Fruit fly (Drosophila melanogaster): Measurements from ENCODE around the gene CG31373.
A peak's percentile ranks its signal among the peaks of the same experiment; 100 is the strongest.

The CG31373 gene

DNA sequence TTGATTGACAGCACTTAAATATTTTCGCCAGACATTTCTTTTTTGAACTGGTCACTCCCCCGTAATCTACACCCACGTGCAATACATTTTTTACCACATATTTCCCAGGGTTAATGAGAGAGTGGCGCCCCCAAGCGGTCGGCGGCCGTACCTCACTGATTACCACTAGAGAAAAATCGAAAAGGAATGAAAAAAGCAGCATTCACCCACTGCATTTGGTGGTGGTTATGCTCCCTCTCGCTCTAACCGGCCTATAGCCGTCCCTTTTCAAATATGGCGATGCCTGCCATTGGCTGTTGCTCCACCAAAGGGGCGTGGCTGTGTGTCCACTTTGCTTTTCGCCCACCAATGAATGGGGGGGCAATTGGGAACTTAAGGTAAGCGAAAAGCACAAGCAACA lies 44.2 kb downstream of the CG31373 start (continued):
- TF ChIP-seq ATbp (GFP tag; optimal IDR thresholded peaks at IDR 0.05) (peak; percentile 69), CG3407 (GFP tag; optimal IDR thresholded peaks at IDR 0.05) (peak; percentile 32), dpn (GFP tag; optimal IDR thresholded peaks at IDR 0.05) (peak; percentile 20 to 41), CG2875 (GFP tag; optimal IDR thresholded peaks at IDR 0.05) (peak; percentile 75), wdn (GFP tag; IDR thresholded peaks at IDR 0.05) (no peak), CG17385 (GFP tag; optimal IDR thresholded peaks at IDR 0.05) (peak; percentile 62), kah (GFP tag; optimal IDR thresholded peaks at IDR 0.05) (peak; percentile 61), sr (GFP tag; IDR thresholded peaks at IDR 0.05) (peak; percentile 90), bigmax (GFP tag; optimal IDR thresholded peaks at IDR 0.05) (peak; percentile 3), CG8089 (GFP tag; optimal IDR thresholded peaks at IDR 0.05) (peak; percentile 48), mam (GFP tag; optimal IDR thresholded peaks at IDR 0.05) (no peak), CG10959 (GFP tag; IDR thresholded peaks at IDR 0.05) (peak; percentile 33; the same call in 1 of the 2 replicates), tap (tag; optimal IDR thresholded peaks at IDR 0.05) (peak; percentile 42), CG8944 (GFP tag; optimal IDR thresholded peaks at IDR 0.05) (no peak), tin (GFP tag; optimal IDR thresholded peaks at IDR 0.05) (peak; percentile 32), Ssrp (tag; optimal IDR thresholded peaks at IDR 0.05) (no peak), CG14050 (GFP tag; IDR thresholded peaks at IDR 0.05) (no peak), CG16779 (GFP tag; IDR thresholded peaks at IDR 0.05) (no peak), CG32767 (GFP tag; IDR thresholded peaks at IDR 0.05) (0 out of 2 replicates have a peak, but pooled peaks have one; percentile 49), sc (optimal IDR thresholded peaks at IDR 0.05) (no peak), sc (GFP tag; optimal IDR thresholded peaks at IDR 0.05) (peak; percentile 71), gce (GFP tag; IDR thresholded peaks at IDR 0.05) (peak; percentile 77; the same call in 2 of the 3 replicates), CG17328 (GFP tag; IDR thresholded peaks at IDR 0.05) (peak; percentile 65), Taf1 (GFP tag; IDR thresholded peaks at IDR 0.05) (no peak), E2f1 (GFP tag; IDR thresholded peaks at IDR 0.05) (no peak), H15 (GFP tag; IDR thresholded peaks at IDR 0.05) (peak; percentile 54; the same call in 2 of the 3 replicates), CG10543 (GFP tag; optimal IDR thresholded peaks at IDR 0.05) (peak; percentile 42)

DNA sequence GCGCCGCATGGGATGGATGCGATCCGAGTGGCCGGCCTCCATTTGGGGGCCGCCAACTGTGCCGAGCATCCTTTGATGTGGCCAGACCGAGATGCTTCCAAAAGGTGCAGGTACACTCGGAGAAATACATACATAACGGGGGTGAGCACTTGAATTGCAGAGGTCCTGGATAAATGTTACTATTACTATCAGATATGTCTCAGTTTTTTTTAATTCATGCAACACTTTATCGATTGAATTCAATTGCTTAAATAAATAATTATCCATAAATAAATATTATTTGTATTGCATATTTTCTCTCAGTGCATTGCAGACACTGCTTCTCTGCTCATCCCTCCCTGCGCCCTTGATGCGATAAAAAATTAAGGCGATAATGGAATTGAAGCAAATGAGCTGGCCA lies 48.1 kb downstream of the CG31373 start:
- TF ChIP-seq nmo (GFP tag; optimal IDR thresholded peaks at IDR 0.05), result no peak
- no peak for TF ChIP-seq CG13424 (tag; optimal IDR thresholded peaks at IDR 0.05)
- TF ChIP-seq sens (GFP tag), result peak; percentile 45
- TF ChIP-seq Bgb (GFP tag; IDR thresholded peaks at IDR 0.05; ENCODE audit: partially characterized antibody), result no peak
- no peak for TF ChIP-seq CG14441 (GFP tag; IDR thresholded peaks at IDR 0.05)
- no peak for TF ChIP-seq Poxn (GFP tag; IDR thresholded peaks at IDR 0.05)
- TF ChIP-seq CG1529 (GFP tag; optimal IDR thresholded peaks at IDR 0.05), result no peak
- no peak for TF ChIP-seq Rfx (GFP tag; IDR thresholded peaks at IDR 0.05)
- no peak for TF ChIP-seq CG16863 (GFP tag; optimal IDR thresholded peaks at IDR 0.05)
- no peak for TF ChIP-seq exex (tag; optimal IDR thresholded peaks at IDR 0.05)
- no peak for TF ChIP-seq CG1602 (GFP tag; optimal IDR thresholded peaks at IDR 0.05)
- no peak for TF ChIP-seq tll (GFP tag; optimal IDR thresholded peaks at IDR 0.05)
- no peak for TF ChIP-seq grau (tag; optimal IDR thresholded peaks at IDR 0.05)
- TF ChIP-seq HLH54F (GFP tag; optimal IDR thresholded peaks at IDR 0.05), result no peak
- TF ChIP-seq croc (GFP tag; conservative IDR thresholded peaks at IDR 0.05), result no peak
- TF ChIP-seq chn (GFP tag; optimal IDR thresholded peaks at IDR 0.05), result no peak
- TF ChIP-seq CG31365 (tag; optimal IDR thresholded peaks at IDR 0.05), result no peak
- no peak for TF ChIP-seq CG6254 (GFP tag; optimal IDR thresholded peaks at IDR 0.05)
- TF ChIP-seq Mrtf (GFP tag; IDR thresholded peaks at IDR 0.05), result no peak
- TF ChIP-seq CG7786 (GFP tag; optimal IDR thresholded peaks at IDR 0.05), result no peak
- no peak for TF ChIP-seq Tbp (GFP tag; optimal IDR thresholded peaks at IDR 0.05)
- TF ChIP-seq repo (GFP tag; optimal IDR thresholded peaks at IDR 0.05), result no peak
- TF ChIP-seq ci (GFP tag; IDR thresholded peaks at IDR 0.05), result no peak
- no peak for TF ChIP-seq slou (GFP tag; optimal IDR thresholded peaks at IDR 0.05)
- TF ChIP-seq lola (GFP tag; optimal IDR thresholded peaks at IDR 0.05), result peak in 1 of 3 experiments; percentile 27
- no peak for TF ChIP-seq p53 (GFP tag; optimal IDR thresholded peaks at IDR 0.05)
- TF ChIP-seq lmd (GFP tag; IDR thresholded peaks at IDR 0.05), result no peak

Measured in whole organism, embryonic.